Worm (Caenorhabditis elegans) whole organism, L4 larva: ENCODE data around the gene srg-33.
A peak's percentile ranks its signal among the peaks of the same experiment; 100 is the strongest.
"Not testable (repeated sequence)": the region's sequence is repeated elsewhere in the genome, so short reads cannot be mapped to it uniquely, and the experiment has no call there.

Experiments
- D1046.2 ChIP-seq: fragments of 200-800 bp; sonication (Bioruptor generic); IDR thresholded peaks from 2 replicates; pipeline ENCODE4 v1.3.6; 2022; ENCODE audit warnings: missing genetic modification characterization, missing compliant biosample characterization
- F10B5.3 ChIP-seq: sonication (generic microtip); optimal IDR thresholded peaks from 2 replicates; lab custom pipeline; 2016; ENCODE audit warnings: mild to moderate bottlenecking, missing genetic modification characterization, missing compliant biosample characterization
- F37D6.2 ChIP-seq: sonication (generic microtip); optimal IDR thresholded peaks from 2 replicates; lab custom pipeline; 2016; ENCODE audit warnings: mild to moderate bottlenecking, missing genetic modification characterization, missing compliant biosample characterization
- F49E8.2 ChIP-seq: sonication (generic microtip); optimal IDR thresholded peaks from 2 replicates; lab custom pipeline; 2016; ENCODE audit warnings: missing compliant biosample characterization, mild to moderate bottlenecking, missing genetic modification characterization, borderline replicate concordance
- Y105C5A.15 ChIP-seq: fragments of 200-800 bp; sonication (Bioruptor generic); IDR thresholded peaks from 2 replicates; pipeline ENCODE4 v1.3.6; 2022; ENCODE audit warnings: missing genetic modification characterization, missing compliant biosample characterization
- Y48G9A.11 ChIP-seq: fragments of 200-800 bp; sonication (Bioruptor generic); IDR thresholded peaks from 2 replicates; pipeline ENCODE4 v1.3.6; 2022; ENCODE audit warnings: missing genetic modification reagents, missing genetic modification characterization, missing compliant biosample characterization
- Y75B8A.6 ChIP-seq: fragments of 200-800 bp; sonication (Bioruptor generic); IDR thresholded peaks from 2 replicates; pipeline ENCODE4 v1.3.6; 2022; ENCODE audit warnings: missing genetic modification reagents, missing genetic modification characterization, missing compliant biosample characterization
- ZK546.5 ChIP-seq, 2 experiments: sonication (generic microtip); optimal IDR thresholded peaks; 2 replicates each; lab custom pipeline; 2017; ENCODE audit warnings: missing biosample characterization in 2 of 2, missing genetic modification characterization in 2 of 2
- ama-1 ChIP-seq: fragments of 150-350 bp; optimal IDR thresholded peaks from 2 replicates; lab custom pipeline; 2014; ENCODE audit warnings: inconsistent platforms, mixed read lengths
- ceh-28 ChIP-seq: fragments of 150-350 bp; optimal IDR thresholded peaks from 2 replicates; lab custom pipeline; 2014; ENCODE audit warnings: missing biosample characterization, missing genetic modification reagents, missing genetic modification characterization
- ceh-32 ChIP-seq: sonication (generic microtip); optimal IDR thresholded peaks from 2 replicates; lab custom pipeline; 2016; ENCODE audit warnings: mild to moderate bottlenecking, missing genetic modification characterization, missing compliant biosample characterization; ENCODE audit not compliant: poor library complexity
- cey-2 ChIP-seq: sonication (generic microtip); optimal IDR thresholded peaks from 3 replicates; lab custom pipeline; 2017; ENCODE audit warnings: missing genetic modification characterization, mild to moderate bottlenecking, missing compliant biosample characterization, antibody characterized with exemption, borderline replicate concordance; ENCODE audit not compliant: insufficient read depth
- daf-8 ChIP-seq: fragments of 200-800 bp; sonication (Bioruptor generic); IDR thresholded peaks from 2 replicates; pipeline ENCODE4 v1.3.6; 2022; ENCODE audit warnings: missing genetic modification characterization, missing compliant biosample characterization
- hlh-30 ChIP-seq: sonication (generic microtip); optimal IDR thresholded peaks from 2 replicates; lab custom pipeline; 2017; ENCODE audit warnings: antibody characterized with exemption, mild to moderate bottlenecking, missing genetic modification characterization, missing compliant biosample characterization; ENCODE audit not compliant: insufficient read depth
- lim-7 ChIP-seq: fragments of 200-800 bp; sonication (Bioruptor generic); IDR thresholded peaks from 2 replicates; pipeline ENCODE4 v1.3.6; 2022; ENCODE audit warnings: missing genetic modification characterization, missing compliant biosample characterization
- lin-1 ChIP-seq: fragments of 200-800 bp; sonication (Bioruptor generic); IDR thresholded peaks from 2 replicates; pipeline ENCODE4 v1.3.6; 2022; ENCODE audit warnings: missing genetic modification reagents, missing genetic modification characterization, missing compliant biosample characterization
- madf-9 ChIP-seq: fragments of 200-800 bp; sonication (Bioruptor generic); conservative IDR thresholded peaks from 2 replicates; pipeline ENCODE4 v1.3.6; 2022; ENCODE audit warnings: missing genetic modification reagents, missing genetic modification characterization, missing compliant biosample characterization
- mdl-1 ChIP-seq, 2 experiments: fragments of 150-350 bp in 1 of 2; sonication (generic microtip) in 1 of 2; optimal IDR thresholded peaks; 2 replicates each; lab custom pipeline; 2014 to 2017; ENCODE audit warnings: missing biosample characterization in 2 of 2, missing genetic modification characterization in 2 of 2
- mep-1 ChIP-seq: fragments of 150-350 bp; sonication (generic microtip); optimal IDR thresholded peaks from 3 replicates; lab custom pipeline; 2014; ENCODE audit warnings: missing biosample characterization, missing genetic modification characterization
- mxl-2 ChIP-seq: fragments of 200-800 bp; sonication (Bioruptor generic); conservative IDR thresholded peaks from 2 replicates; pipeline ENCODE4 v1.3.6; 2022; ENCODE audit warnings: missing genetic modification reagents, missing genetic modification characterization, missing compliant biosample characterization
- rbr-2 ChIP-seq: sonication (generic microtip); optimal IDR thresholded peaks from 2 replicates; lab custom pipeline; 2016; ENCODE audit warnings: missing genotype, missing genetic modification characterization, missing compliant biosample characterization
- skn-1 ChIP-seq: fragments of 150-350 bp; optimal IDR thresholded peaks from 2 replicates; lab custom pipeline; 2014; ENCODE audit warnings: missing biosample characterization, missing genetic modification characterization
- tag-97 ChIP-seq: fragments of 200-800 bp; sonication (Bioruptor generic); IDR thresholded peaks from 2 replicates; pipeline ENCODE4 v1.3.6; 2022; ENCODE audit warnings: missing genetic modification characterization, missing compliant biosample characterization
- tra-1 ChIP-seq: fragments of 200-800 bp; sonication (Bioruptor generic); IDR thresholded peaks from 2 replicates; pipeline ENCODE4 v1.3.6; 2022; ENCODE audit warnings: missing genetic modification reagents, missing genetic modification characterization, missing compliant biosample characterization
- unc-130 ChIP-seq: sonication (generic microtip); optimal IDR thresholded peaks from 2 replicates; lab custom pipeline; 2016; ENCODE audit warnings: missing genetic modification reagents, missing genetic modification characterization, missing compliant biosample characterization
- unc-62 ChIP-seq, 3 experiments: fragments of 150-350 bp in 1 of 3; sonication (generic microtip); optimal IDR thresholded peaks in 2 of 3; peaks in 1 of 3; 1 replicate in 1 of 3; 2 replicates in 2 of 3; lab custom pipeline; 2014 to 2017; ENCODE audit warnings: missing biosample characterization in 3 of 3, missing genetic modification characterization in 3 of 3, missing genetic modification reagents in 3 of 3, missing genotype in 1 of 3
- zag-1 ChIP-seq: fragments of 150-350 bp; optimal IDR thresholded peaks from 2 replicates; lab custom pipeline; 2014; ENCODE audit warnings: missing biosample characterization, missing genetic modification characterization

The srg-33 gene

ce11 chrV:8334360-8334759, 42.5 kb downstream of the srg-33 start, which contains the start of gene tmd-2:
Gene tmd-2 (plus strand): TSS chrV:8334660.
- TF ChIP-seq hlh-30 (tag; lab: Kevin White, UChicago): no peak
- no peak for TF ChIP-seq F37D6.2 (tag; lab: Kevin White, UChicago)
- no peak for TF ChIP-seq lin-1 (GFP tag; lab: Robert Waterston, UW)
- no peak for TF ChIP-seq F10B5.3 (tag; lab: Kevin White, UChicago)
- no peak for TF ChIP-seq lim-7 (GFP tag; lab: Robert Waterston, UW)
- TF ChIP-seq tag-97 (GFP tag; lab: Robert Waterston, UW): no peak
- TF ChIP-seq Y105C5A.15: no peak
- no peak for TF ChIP-seq daf-8 (GFP tag; lab: Robert Waterston, UW)
- TF ChIP-seq mxl-2 (GFP tag; lab: Robert Waterston, UW): no peak
- TF ChIP-seq Y75B8A.6: no peak
- TF ChIP-seq zag-1: no peak
- TF ChIP-seq ceh-32 (tag; lab: Kevin White, UChicago): no peak
- no peak for TF ChIP-seq D1046.2 (GFP tag; lab: Robert Waterston, UW)
- no peak for TF ChIP-seq ama-1
- TF ChIP-seq unc-130 (GFP tag; lab: Kevin White, UChicago): no peak
- TF ChIP-seq mep-1 (tag; lab: Kevin White, UChicago): no peak

- TF ChIP-seq Y48G9A.11 (GFP tag; lab: Robert Waterston, UW): no peak
- no peak for TF ChIP-seq madf-9 (GFP tag; lab: Robert Waterston, UW)
- TF ChIP-seq cey-2 (tag; lab: Kevin White, UChicago): no peak
- peak; percentile 32 for TF ChIP-seq hlh-30 (tag; lab: Kevin White, UChicago)
- TF ChIP-seq ZK546.5 (tag; optimal IDR thresholded peaks at IDR 0.05; lab: Kevin White, UChicago): no peak
- TF ChIP-seq Y105C5A.15: no peak
- no peak for TF ChIP-seq tra-1
- TF ChIP-seq unc-62 (GFP tag; optimal IDR thresholded peaks at IDR 0.05 in 1 of 2; lab: Kevin White, UChicago): peak in 1 of 2 experiments; percentile 45
- TF ChIP-seq unc-62 (tag; optimal IDR thresholded peaks at IDR 0.05; lab: Kevin White, UChicago): no peak
- TF ChIP-seq F49E8.2 (tag; lab: Kevin White, UChicago): no peak
- no peak for TF ChIP-seq skn-1 (tag; lab: Kevin White, UChicago)
- no peak for TF ChIP-seq rbr-2 (tag; lab: Kevin White, UChicago)
- no peak for TF ChIP-seq ceh-28 (tag; lab: Kevin White, UChicago)
Observed at ce11 chrV:8335620-8336019, 43.8 kb downstream of the srg-33 start.

ce11 chrV:8340924-8341323, 49.1 kb downstream of the srg-33 start, which contains the start of gene C08D8.7:
Gene C08D8.7 (plus strand): TSS chrV:8341224.
- peak in 1 of 2 experiments; percentile 27 for TF ChIP-seq unc-62 (GFP tag; optimal IDR thresholded peaks at IDR 0.05 in 1 of 2; lab: Kevin White, UChicago)
- TF ChIP-seq unc-62 (tag; optimal IDR thresholded peaks at IDR 0.05; lab: Kevin White, UChicago): not testable (repeated sequence)

ce11 chrV:8342416-8342815, 50.6 kb downstream of the srg-33 start:
- TF ChIP-seq mdl-1 (tag; optimal IDR thresholded peaks at IDR 0.05; lab: Kevin White, UChicago): no peak
- peak in 1 of 2 experiments; percentile 16 for TF ChIP-seq unc-62 (GFP tag; optimal IDR thresholded peaks at IDR 0.05 in 1 of 2; lab: Kevin White, UChicago)
- TF ChIP-seq unc-62 (tag; optimal IDR thresholded peaks at IDR 0.05; lab: Kevin White, UChicago): no peak
- TF ChIP-seq, all 104 proteins: peak for 1
